Fruit fly (Drosophila melanogaster): ENCODE measurements around the gene Leash.

dm6 chr3R:10888633-10889519, 3.5 kb downstream of the Leash start:
- no peak for TF ChIP-seq CG8478 (optimal IDR thresholded peaks at IDR 0.05)
- no peak for TF ChIP-seq CTCF (optimal IDR thresholded peaks at IDR 0.05)
